Worm (Caenorhabditis elegans) whole organism, midembryonic: ENCODE data around the gene C09G12.5.

Experiments used
- T22C8.4 ChIP-seq: fragments of 200-800 bp; sonication (Bioruptor generic); IDR thresholded peaks from 2 replicates; pipeline ENCODE4 v1.3.6; 2022; ENCODE audit warnings: missing genetic modification characterization, missing compliant biosample characterization
- cog-1 ChIP-seq: sonication (generic microtip); optimal IDR thresholded peaks from 2 replicates; lab custom pipeline; 2016; ENCODE audit warnings: missing genetic modification characterization, missing compliant biosample characterization
- flt-1 ChIP-seq: fragments of 200-800 bp; sonication (Bioruptor generic); IDR thresholded peaks from 2 replicates; pipeline ENCODE4 v1.3.6; 2022; ENCODE audit warnings: missing genetic modification characterization, missing compliant biosample characterization
- klf-2 ChIP-seq: fragments of 200-800 bp; sonication (Bioruptor generic); conservative IDR thresholded peaks from 2 replicates; pipeline ENCODE4 v1.3.6; 2022; ENCODE audit warnings: missing genetic modification reagents, missing genetic modification characterization, missing compliant biosample characterization
- ref-1 ChIP-seq: fragments of 200-800 bp; sonication (Bioruptor generic); conservative IDR thresholded peaks from 2 replicates; pipeline ENCODE4 v1.3.6; 2022; ENCODE audit warnings: missing genetic modification reagents, missing genetic modification characterization, missing compliant biosample characterization
- tab-1 ChIP-seq: fragments of 200-800 bp; sonication (Bioruptor generic); IDR thresholded peaks from 2 replicates; pipeline ENCODE4 v1.3.6; 2022; ENCODE audit warnings: missing genetic modification characterization, missing compliant biosample characterization
- ztf-23 ChIP-seq: fragments of 200-800 bp; sonication (Bioruptor generic); IDR thresholded peaks from 2 replicates; pipeline ENCODE4 v1.3.6; 2022; ENCODE audit warnings: missing genetic modification reagents, missing genetic modification characterization, missing compliant biosample characterization
- ztf-29 ChIP-seq: fragments of 200-800 bp; sonication (Bioruptor generic); IDR thresholded peaks from 2 replicates; pipeline ENCODE4 v1.3.6; 2022; ENCODE audit warnings: missing genetic modification reagents, missing genetic modification characterization, missing compliant biosample characterization

ce11 chrIV:3520957-3521356 lies 41.8 kb downstream of the C09G12.5 start:
- TF ChIP-seq tab-1 (GFP tag; lab: Robert Waterston, UW) (no peak), ref-1 (no peak), T22C8.4 (no peak), ztf-29 (GFP tag; lab: Robert Waterston, UW) (no peak), cog-1 (tag; lab: Kevin White, UChicago) (peak; percentile 57), flt-1 (GFP tag; lab: Robert Waterston, UW) (0 out of 2 replicates have a peak, but pooled peaks have one; percentile 49), klf-2 (no peak), ztf-23 (GFP tag; lab: Robert Waterston, UW) (no peak)
